Fruit fly (Drosophila melanogaster): ENCODE data around the gene TfIIEalpha.
A peak's percentile ranks its signal among the peaks of the same experiment; 100 is the strongest.

The TfIIEalpha gene

DNA sequence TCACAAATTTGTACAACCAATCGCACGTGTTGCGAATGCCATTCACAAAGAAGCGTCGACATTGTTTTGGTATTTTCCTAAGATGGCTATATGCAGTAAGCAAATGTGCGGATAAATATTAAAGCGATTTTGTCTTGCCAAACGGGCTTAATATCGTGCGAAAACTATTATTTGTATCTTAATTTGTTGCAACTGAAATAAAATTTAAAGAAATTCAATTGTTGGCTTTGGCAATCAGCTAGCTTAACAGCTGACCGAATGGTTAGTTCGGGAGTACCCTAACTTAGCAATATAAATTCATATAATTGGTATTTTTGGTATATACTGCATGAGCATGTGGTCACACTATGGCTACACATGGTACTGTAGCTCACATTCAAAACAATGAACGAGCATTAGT, 33.4 kb upstream of the TfIIEalpha start, which contains the start of the genes RIOK1 and Polr3H (continued):
- TF ChIP-seq psq (GFP tag; optimal IDR thresholded peaks at IDR 0.05) (peak; percentile 10), stc (GFP tag; IDR thresholded peaks at IDR 0.05) (peak; percentile 59; the same call in 1 of the 2 replicates), CG11696 (GFP tag; IDR thresholded peaks at IDR 0.05) (no peak), sob (GFP tag; IDR thresholded peaks at IDR 0.05) (peak; percentile 28; the same call in 1 of the 2 replicates), ewg (GFP tag; optimal IDR thresholded peaks at IDR 0.05) (peak; percentile 34), CG6272 (GFP tag; IDR thresholded peaks at IDR 0.05) (peak; percentile 19; the same call in 1 of the 2 replicates), ato (GFP tag; IDR thresholded peaks at IDR 0.05; ENCODE audit: partially characterized antibody) (no peak), CTCF (GFP tag; optimal IDR thresholded peaks at IDR 0.05) (no peak), stwl (tag; optimal IDR thresholded peaks at IDR 0.05) (peak; percentile 80), Hsf (GFP tag; optimal IDR thresholded peaks at IDR 0.05) (peak; percentile 85), C15 (GFP tag; IDR thresholded peaks at IDR 0.05) (no peak), Max (GFP tag; optimal IDR thresholded peaks at IDR 0.05) (peak; percentile 99), usp (GFP tag; optimal IDR thresholded peaks at IDR 0.05) (no peak), CG3838 (GFP tag; optimal IDR thresholded peaks at IDR 0.05) (peak; percentile 34), Meics (GFP tag; optimal IDR thresholded peaks at IDR 0.05) (peak; percentile 64), pnt (GFP tag; optimal IDR thresholded peaks at IDR 0.05) (peak; percentile 32), CG17328 (GFP tag; IDR thresholded peaks at IDR 0.05) (peak; percentile 68), sisA (GFP tag; IDR thresholded peaks at IDR 0.05) (peak; percentile 56), CG6683 (GFP tag; optimal IDR thresholded peaks at IDR 0.05) (no peak), CG2712 (tag; optimal IDR thresholded peaks at IDR 0.05) (no peak), chif (GFP tag; optimal IDR thresholded peaks at IDR 0.05) (peak; percentile 62 to 76), CG32767 (GFP tag; IDR thresholded peaks at IDR 0.05) (peak; percentile 11; the same call in 1 of the 2 replicates), Mad (GFP tag; optimal IDR thresholded peaks at IDR 0.05) (peak; percentile 67), CG10267 (tag; optimal IDR thresholded peaks at IDR 0.05) (peak; percentile 69), CG3995 (GFP tag; optimal IDR thresholded peaks at IDR 0.05) (peak; percentile 60), MBD-R2 (GFP tag; IDR thresholded peaks at IDR 0.05) (peak; percentile 88), Usf (GFP tag; optimal IDR thresholded peaks at IDR 0.05) (no peak), CG13894 (tag; optimal IDR thresholded peaks at IDR 0.05) (no peak), repo (GFP tag; optimal IDR thresholded peaks at IDR 0.05) (peak; percentile 24), CG10979 (tag; optimal IDR thresholded peaks at IDR 0.05) (peak; percentile 55), CG7987 (GFP tag; optimal IDR thresholded peaks at IDR 0.05) (peak; percentile 7), Dbx (GFP tag; IDR thresholded peaks at IDR 0.05) (peak; percentile 51; the same call in 1 of the 3 replicates), CG16815 (GFP tag; optimal IDR thresholded peaks at IDR 0.05) (no peak), z (GFP tag; IDR thresholded peaks at IDR 0.05) (no peak), CG2116 (GFP tag; optimal IDR thresholded peaks at IDR 0.05) (peak; percentile 53), CG9876 (GFP tag; optimal IDR thresholded peaks at IDR 0.05) (peak; percentile 30), Hand (GFP tag; optimal IDR thresholded peaks at IDR 0.05) (no peak), CG7786 (GFP tag; optimal IDR thresholded peaks at IDR 0.05) (peak; percentile 75), zfh1 (GFP tag; IDR thresholded peaks at IDR 0.05) (peak; percentile 48; the same call in 2 of the 3 replicates), CG4707 (GFP tag; optimal IDR thresholded peaks at IDR 0.05) (no peak), kah (GFP tag; optimal IDR thresholded peaks at IDR 0.05) (no peak), Pdp1 (GFP tag; optimal IDR thresholded peaks at IDR 0.05) (peak in 1 of 2 experiments; percentile 10), Hr39 (optimal IDR thresholded peaks at IDR 0.05) (no peak), Lim3 (GFP tag; IDR thresholded peaks at IDR 0.05) (no peak), CG10654 (GFP tag; optimal IDR thresholded peaks at IDR 0.05) (peak; percentile 65), dimm (GFP tag; IDR thresholded peaks at IDR 0.05) (no peak), CG14667 (GFP tag; IDR thresholded peaks at IDR 0.05) (no peak; the same call in 1 of the 2 replicates), dysf (GFP tag; IDR thresholded peaks at IDR 0.05) (peak; percentile 66), CG2199 (GFP tag; IDR thresholded peaks at IDR 0.05) (0 out of 3 replicates have a peak, but pooled peaks have one; percentile 20), NfI (GFP tag; optimal IDR thresholded peaks at IDR 0.05) (peak; percentile 72), CG16779 (GFP tag; IDR thresholded peaks at IDR 0.05) (no peak), CG12942 (GFP tag; optimal IDR thresholded peaks at IDR 0.05) (peak; percentile 75), CG11398 (GFP tag; optimal IDR thresholded peaks at IDR 0.05) (peak; percentile 14)

All from whole organism, embryonic.